Worm (Caenorhabditis elegans): ENCODE data around the gene R102.2.

- no peak for TF ChIP-seq ceh-48 (tag; optimal IDR thresholded peaks at IDR 0.05)
- TF ChIP-seq fkh-10 (GFP tag; optimal IDR thresholded peaks at IDR 0.05), result no peak
- no peak for TF ChIP-seq fkh-6 (tag; optimal IDR thresholded peaks at IDR 0.05)
- TF ChIP-seq lin-11 (tag; optimal IDR thresholded peaks at IDR 0.05), result no peak
- no peak for TF ChIP-seq ceh-45 (GFP tag; IDR thresholded peaks at IDR 0.05)
- no peak for TF ChIP-seq nhr-11 (tag; optimal IDR thresholded peaks at IDR 0.05)
- no peak for TF ChIP-seq ceh-9 (tag; optimal IDR thresholded peaks at IDR 0.05)
- TF ChIP-seq T23F11.4 (GFP tag; optimal IDR thresholded peaks at IDR 0.05), result no peak
- no peak for TF ChIP-seq ama-1 (optimal IDR thresholded peaks at IDR 0.05)
- TF ChIP-seq ets-4 (tag; optimal IDR thresholded peaks at IDR 0.05), result no peak
- no peak for TF ChIP-seq rnt-1 (tag; optimal IDR thresholded peaks at IDR 0.05)
- TF ChIP-seq ttx-3 (tag; optimal IDR thresholded peaks at IDR 0.05), result no peak
Measured at ce11 chrIV:10699660-10700059, 12.3 kb downstream of the R102.2 start, which contains the start of gene R102.11.
